Worm (Caenorhabditis elegans): ENCODE measurements around the gene far-3.
A peak's percentile ranks its signal among the peaks of the same experiment; 100 is the strongest.

Gene far-3

DNA sequence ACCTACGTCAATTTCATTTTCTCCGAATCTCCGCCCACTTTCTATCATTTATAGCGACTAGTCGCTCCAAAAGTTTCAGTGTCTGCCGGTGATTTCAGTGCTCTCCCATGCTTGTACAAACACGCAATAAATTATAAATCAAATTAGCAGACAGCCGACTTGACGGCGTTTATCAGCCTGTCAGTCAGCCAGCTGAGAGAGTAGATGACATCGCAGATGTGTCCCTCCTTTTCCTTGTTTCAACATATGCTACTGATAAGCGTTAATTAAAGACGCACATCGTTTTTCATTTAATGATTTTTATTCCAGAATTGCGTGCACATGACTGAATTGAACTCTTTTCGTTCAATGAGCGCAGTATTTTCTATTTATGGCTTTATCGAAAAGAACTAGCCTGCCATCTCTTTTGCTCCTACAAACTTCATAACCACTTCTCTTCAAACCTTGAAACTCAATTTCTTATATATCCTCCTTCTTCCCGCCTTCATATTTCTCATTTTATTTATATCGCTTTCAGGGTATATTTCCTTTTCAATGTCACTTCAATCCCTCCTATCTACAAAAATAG is 46.0 kb upstream of the far-3 start, which contains the start of gene lap-2:
TSS of gene lap-2 (plus strand) at position 518 of the 568 bp plus-strand sequence.
- TF ChIP-seq F16B12.6 (tag; optimal IDR thresholded peaks at IDR 0.05): no peak
- TF ChIP-seq nhr-77 (tag; optimal IDR thresholded peaks at IDR 0.05): no peak
- TF ChIP-seq hlh-4 (tag; optimal IDR thresholded peaks at IDR 0.05): no peak
- no peak for TF ChIP-seq irx-1 (tag; optimal IDR thresholded peaks at IDR 0.05)
- TF ChIP-seq skn-1 (tag; optimal IDR thresholded peaks at IDR 0.05): no peak
- TF ChIP-seq C34B4.2 (tag; optimal IDR thresholded peaks at IDR 0.05): no peak
- no peak for TF ChIP-seq nhr-47 (tag; optimal IDR thresholded peaks at IDR 0.05)
- TF ChIP-seq unc-98 (GFP tag; IDR thresholded peaks at IDR 0.05): no peak
- peak; percentile 5 for TF ChIP-seq jun-1 (tag; optimal IDR thresholded peaks at IDR 0.05)
- peak; percentile 19 for TF ChIP-seq nhr-85 (tag)
- no peak for TF ChIP-seq ceh-63 (GFP tag; optimal IDR thresholded peaks at IDR 0.05)
- no peak for TF ChIP-seq aly-2 (tag; optimal IDR thresholded peaks at IDR 0.05)
- TF ChIP-seq elt-2 (tag; optimal IDR thresholded peaks at IDR 0.05): peak; percentile 91
- TF ChIP-seq fkh-10 (GFP tag; optimal IDR thresholded peaks at IDR 0.05): no peak
- no peak for TF ChIP-seq lin-15B (tag; optimal IDR thresholded peaks at IDR 0.05)
- TF ChIP-seq pag-3 (tag; optimal IDR thresholded peaks at IDR 0.05; ENCODE audit: borderline replicate concordance, insufficient read depth): no peak
- TF ChIP-seq isw-1 (GFP tag; IDR thresholded peaks at IDR 0.05): no peak
- TF ChIP-seq elt-3 (tag; optimal IDR thresholded peaks at IDR 0.05): no peak
- no peak for TF ChIP-seq nhr-90 (tag; optimal IDR thresholded peaks at IDR 0.05; ENCODE audit: poor library complexity)
- no peak for TF ChIP-seq tlp-1 (tag; optimal IDR thresholded peaks at IDR 0.05)
- TF ChIP-seq C16A3.4 (tag; optimal IDR thresholded peaks at IDR 0.05): no peak
- TF ChIP-seq ztf-4 (tag; optimal IDR thresholded peaks at IDR 0.05): no peak
- no peak for TF ChIP-seq lin-39 (tag; optimal IDR thresholded peaks at IDR 0.05)
- TF ChIP-seq ama-1 (optimal IDR thresholded peaks at IDR 0.05): no peak
- TF ChIP-seq lin-13 (GFP tag; optimal IDR thresholded peaks at IDR 0.05): no peak
- TF ChIP-seq dsc-1 (tag; optimal IDR thresholded peaks at IDR 0.05): no peak
- no peak for TF ChIP-seq lir-3 (tag; optimal IDR thresholded peaks at IDR 0.05; ENCODE audit: poor library complexity)
- TF ChIP-seq unc-86 (tag; optimal IDR thresholded peaks at IDR 0.05): no peak
- TF ChIP-seq unc-62 (GFP tag; optimal IDR thresholded peaks at IDR 0.05): no peak
- TF ChIP-seq ces-1 (GFP tag; optimal IDR thresholded peaks at IDR 0.05): no peak
- 0 out of 2 replicates have a peak, but pooled peaks have one; percentile 13 for TF ChIP-seq nhr-19 (GFP tag; conservative IDR thresholded peaks at IDR 0.05)
- peak in 1 of 3 experiments; percentile 3 for TF ChIP-seq dpl-1 (GFP tag; optimal IDR thresholded peaks at IDR 0.05)
- no peak for TF ChIP-seq hpl-2 (GFP tag; optimal IDR thresholded peaks at IDR 0.05)
- TF ChIP-seq unc-30 (tag; optimal IDR thresholded peaks at IDR 0.05): no peak
- TF ChIP-seq lin-14 (GFP tag; optimal IDR thresholded peaks at IDR 0.05): peak; percentile 41
- no peak for TF ChIP-seq fkh-8 (tag; optimal IDR thresholded peaks at IDR 0.05)
- no peak for TF ChIP-seq ceh-8 (GFP tag; optimal IDR thresholded peaks at IDR 0.05)
- no peak for TF ChIP-seq sup-37 (GFP tag; optimal IDR thresholded peaks at IDR 0.05)
- no peak for TF ChIP-seq rnt-1 (tag; optimal IDR thresholded peaks at IDR 0.05)
- no peak for TF ChIP-seq nhr-12 (tag; optimal IDR thresholded peaks at IDR 0.05)
- no peak for TF ChIP-seq sox-4 (tag; optimal IDR thresholded peaks at IDR 0.05)
- TF ChIP-seq mab-9 (GFP tag; IDR thresholded peaks at IDR 0.05): no peak
- no peak for TF ChIP-seq swsn-7 (tag; optimal IDR thresholded peaks at IDR 0.05)
- TF ChIP-seq xbp-1 (tag; optimal IDR thresholded peaks at IDR 0.05): no peak
- TF ChIP-seq pqm-1 (tag; optimal IDR thresholded peaks at IDR 0.05): peak; percentile 21
- TF ChIP-seq zag-1 (tag; optimal IDR thresholded peaks at IDR 0.05): no peak
- TF ChIP-seq zip-4 (GFP tag; optimal IDR thresholded peaks at IDR 0.05): no peak
- TF ChIP-seq egl-27 (tag; optimal IDR thresholded peaks at IDR 0.05): no peak
- TF ChIP-seq mep-1 (tag; optimal IDR thresholded peaks at IDR 0.05): no peak
- TF ChIP-seq ceh-90 (tag; optimal IDR thresholded peaks at IDR 0.05): no peak
- no peak for TF ChIP-seq fkh-4 (tag; optimal IDR thresholded peaks at IDR 0.05; ENCODE audit: borderline replicate concordance)
- TF ChIP-seq lsy-2 (tag; optimal IDR thresholded peaks at IDR 0.05): no peak
- no peak for TF ChIP-seq snpc-4 (tag; optimal IDR thresholded peaks at IDR 0.05)
